Fruit fly (Drosophila melanogaster): ENCODE measurements around the gene CG13484.

Gene CG13484

dm6 chr3L:14006704-14007126 lies 46.2 kb downstream of the CG13484 start:
- TF ChIP-seq Dfd (GFP tag; optimal IDR thresholded peaks at IDR 0.05) (no peak), lola (GFP tag; optimal IDR thresholded peaks at IDR 0.05) (no peak), psq (GFP tag; optimal IDR thresholded peaks at IDR 0.05) (peak; percentile 85), woc (GFP tag; optimal IDR thresholded peaks at IDR 0.05) (no peak), CG32264 (GFP tag; optimal IDR thresholded peaks at IDR 0.05) (no peak)

- TF ChIP-seq psq (GFP tag; optimal IDR thresholded peaks at IDR 0.05): no peak
- TF ChIP-seq Sp1 (GFP tag; optimal IDR thresholded peaks at IDR 0.05): no peak
Measured at dm6 chr3L:14005627-14006287, 47.1 kb downstream of the CG13484 start.

dm6 chr3L:14004963-14005458 lies 47.9 kb downstream of the CG13484 start:
- TF ChIP-seq OdsH (GFP tag; optimal IDR thresholded peaks at IDR 0.05) (peak; percentile 99), fru (GFP tag; optimal IDR thresholded peaks at IDR 0.05) (peak; percentile 99), rgr (GFP tag; optimal IDR thresholded peaks at IDR 0.05) (peak; percentile 99), HLH106 (tag; optimal IDR thresholded peaks at IDR 0.05) (peak; percentile 90), CrebA (GFP tag; optimal IDR thresholded peaks at IDR 0.05; ENCODE audit: borderline replicate concordance) (no peak), jim (GFP tag; optimal IDR thresholded peaks at IDR 0.05) (peak; percentile 41), usp (GFP tag; optimal IDR thresholded peaks at IDR 0.05) (no peak), CG32264 (GFP tag; optimal IDR thresholded peaks at IDR 0.05) (peak; percentile 98), sv (GFP tag; optimal IDR thresholded peaks at IDR 0.05) (peak; percentile 95), tai (GFP tag; optimal IDR thresholded peaks at IDR 0.05) (no peak), ey (GFP tag; optimal IDR thresholded peaks at IDR 0.05) (peak; percentile 99), pan (optimal IDR thresholded peaks at IDR 0.05) (no peak), lola (GFP tag; optimal IDR thresholded peaks at IDR 0.05) (no peak), Hr78 (GFP tag; optimal IDR thresholded peaks at IDR 0.05) (no peak), h (GFP tag; optimal IDR thresholded peaks at IDR 0.05) (peak; percentile 99), GATAd (GFP tag; optimal IDR thresholded peaks at IDR 0.05) (no peak), Jra (GFP tag; optimal IDR thresholded peaks at IDR 0.05) (no peak), Dif (GFP tag; optimal IDR thresholded peaks at IDR 0.05; ENCODE audit: partially characterized antibody) (no peak), CG9705 (GFP tag; optimal IDR thresholded peaks at IDR 0.05) (peak; percentile 82), Myc (optimal IDR thresholded peaks at IDR 0.05) (no peak), Mio (GFP tag; optimal IDR thresholded peaks at IDR 0.05) (peak; percentile 90), Vsx2 (GFP tag; optimal IDR thresholded peaks at IDR 0.05; ENCODE audit: partially characterized antibody) (no peak), dsf (GFP tag; optimal IDR thresholded peaks at IDR 0.05; ENCODE audit: borderline replicate concordance) (peak; percentile 75), Hnf4 (GFP tag; optimal IDR thresholded peaks at IDR 0.05) (no peak), dmrt93B (GFP tag; optimal IDR thresholded peaks at IDR 0.05) (peak; percentile 96), Dfd (GFP tag; optimal IDR thresholded peaks at IDR 0.05) (no peak), psq (GFP tag; optimal IDR thresholded peaks at IDR 0.05) (peak; percentile 97), Abd-B (GFP tag; optimal IDR thresholded peaks at IDR 0.05) (no peak), dl (GFP tag; optimal IDR thresholded peaks at IDR 0.05; ENCODE audit: insufficient read depth in 1 of 2, partially characterized antibody in 2 of 2) (no peak), br (GFP tag; optimal IDR thresholded peaks at IDR 0.05) (peak; percentile 99), Rel (GFP tag; optimal IDR thresholded peaks at IDR 0.05) (peak; percentile 91), Rel (tag; optimal IDR thresholded peaks at IDR 0.05) (peak; percentile 95), brk (GFP tag; optimal IDR thresholded peaks at IDR 0.05) (no peak), foxo (GFP tag; optimal IDR thresholded peaks at IDR 0.05) (peak; percentile 96 to 99), woc (GFP tag; optimal IDR thresholded peaks at IDR 0.05) (peak; percentile 94), Sp1 (GFP tag; optimal IDR thresholded peaks at IDR 0.05) (peak; percentile 95), N (GFP tag; optimal IDR thresholded peaks at IDR 0.05) (no peak), Hr83 (GFP tag; optimal IDR thresholded peaks at IDR 0.05; ENCODE audit: poor library complexity, severe bottlenecking) (peak; percentile 89), sage (GFP tag; optimal IDR thresholded peaks at IDR 0.05) (no peak)

All from whole organism, wandering third instar larva.